Fruit fly (Drosophila melanogaster) whole organism, embryonic: ENCODE results near the gene CG33124.

Source experiments
- Blimp-1 ChIP-seq: fragments of 200-800 bp; sonication (Bioruptor generic); optimal IDR thresholded peaks from 3 replicates; lab custom pipeline; 2018; ENCODE audit warnings: missing biosample characterization, missing genetic modification characterization, mild to moderate bottlenecking, moderate library complexity, missing genetic modification reagents
- CG1024 ChIP-seq: fragments of 200-800 bp; sonication (Bioruptor generic); IDR thresholded peaks from 2 replicates; pipeline ENCODE4 v1.3.6; 2022; ENCODE audit warnings: missing biosample characterization, missing genetic modification characterization
- CG10274 ChIP-seq: fragments of 200-800 bp; sonication (Bioruptor generic); optimal IDR thresholded peaks from 3 replicates; lab custom pipeline; 2017; ENCODE audit warnings: missing biosample characterization, mild to moderate bottlenecking, missing genetic modification characterization
- CG10431 ChIP-seq: fragments of 200-800 bp; sonication (Bioruptor generic); optimal IDR thresholded peaks from 3 replicates; lab custom pipeline; 2018; ENCODE audit warnings: missing biosample characterization, mild to moderate bottlenecking, missing genetic modification characterization
- CG11247 ChIP-seq: fragments of 200-800 bp; sonication (Bioruptor generic); IDR thresholded peaks from 2 replicates; pipeline ENCODE4 v1.3.6; 2022; ENCODE audit warnings: missing biosample characterization, missing genetic modification characterization
- CG11398 ChIP-seq: fragments of 200-800 bp; sonication (Bioruptor generic); optimal IDR thresholded peaks from 2 replicates; lab custom pipeline; 2016; ENCODE audit warnings: missing biosample characterization, missing genetic modification characterization
- CG12659 ChIP-seq: fragments of 200-800 bp; sonication (Bioruptor generic); optimal IDR thresholded peaks from 3 replicates; lab custom pipeline; 2017; ENCODE audit warnings: mild to moderate bottlenecking, missing biosample characterization, missing genetic modification reagents, missing genetic modification characterization
- CG13775 ChIP-seq: fragments of 200-800 bp; sonication (Bioruptor generic); optimal IDR thresholded peaks from 3 replicates; lab custom pipeline; 2017; ENCODE audit warnings: missing biosample characterization, mild to moderate bottlenecking, missing genetic modification characterization
- CG14667 ChIP-seq: fragments of 200-800 bp; sonication (Bioruptor generic); IDR thresholded peaks from 2 replicates; pipeline ENCODE4 v1.3.6; 2022; ENCODE audit warnings: missing biosample characterization, missing genetic modification characterization
- CG16815 ChIP-seq: fragments of 200-800 bp; sonication (Bioruptor generic); optimal IDR thresholded peaks from 3 replicates; lab custom pipeline; 2017; ENCODE audit warnings: missing biosample characterization, mild to moderate bottlenecking, missing genetic modification characterization
- CG17186 ChIP-seq: fragments of 200-800 bp; sonication (Bioruptor generic); optimal IDR thresholded peaks from 3 replicates; lab custom pipeline; 2017; ENCODE audit warnings: missing biosample characterization, missing genetic modification reagents, missing genetic modification characterization
- CG2712 ChIP-seq: fragments of 200-800 bp; optimal IDR thresholded peaks from 3 replicates; lab custom pipeline; 2019; ENCODE audit warnings: missing biosample characterization, mild to moderate bottlenecking, missing genetic modification characterization, moderate library complexity
- CG4617 ChIP-seq: fragments of 200-800 bp; sonication (Bioruptor generic); optimal IDR thresholded peaks from 3 replicates; lab custom pipeline; 2016; ENCODE audit warnings: missing biosample characterization, missing genetic modification characterization, borderline replicate concordance
- CG9609 ChIP-seq: fragments of 200-800 bp; sonication (Bioruptor generic); optimal IDR thresholded peaks from 3 replicates; lab custom pipeline; 2016; ENCODE audit warnings: missing biosample characterization, missing genetic modification characterization
- CG9727 ChIP-seq: fragments of 200-800 bp; sonication (Bioruptor generic); optimal IDR thresholded peaks from 3 replicates; lab custom pipeline; 2017; ENCODE audit warnings: missing biosample characterization, mild to moderate bottlenecking, missing genetic modification characterization
- CHES-1-like ChIP-seq: fragments of 200-800 bp; sonication (Bioruptor generic); optimal IDR thresholded peaks from 2 replicates; lab custom pipeline; 2016; ENCODE audit warnings: missing biosample characterization, missing genetic modification characterization
- Chrac-16 ChIP-seq: fragments of 200-800 bp; sonication (Bioruptor generic); optimal IDR thresholded peaks from 3 replicates; lab custom pipeline; 2016; ENCODE audit warnings: missing biosample characterization, missing genetic modification characterization
- CoRest ChIP-seq: fragments of 200-800 bp; sonication (Bioruptor generic); optimal IDR thresholded peaks from 3 replicates; lab custom pipeline; 2018; ENCODE audit warnings: missing biosample characterization, mild to moderate bottlenecking, missing genetic modification characterization, moderate library complexity
- Doc2 ChIP-seq: fragments of 200-800 bp; sonication (Bioruptor generic); IDR thresholded peaks from 2 replicates; pipeline ENCODE4 v1.3.6; 2022; ENCODE audit warnings: missing biosample characterization, missing genetic modification characterization
- Fer2 ChIP-seq: fragments of 200-800 bp; sonication (Bioruptor generic); optimal IDR thresholded peaks from 2 replicates; lab custom pipeline; 2018; ENCODE audit warnings: missing biosample characterization, mild to moderate bottlenecking, missing genetic modification characterization, moderate library complexity
- H2.0 ChIP-seq: fragments of 200-800 bp; sonication (Bioruptor generic); IDR thresholded peaks from 2 replicates; pipeline ENCODE4 v1.3.6; 2022; ENCODE audit warnings: missing biosample characterization, missing genetic modification characterization
- HLH54F ChIP-seq: fragments of 200-800 bp; sonication (Bioruptor generic); optimal IDR thresholded peaks from 3 replicates; lab custom pipeline; 2016; ENCODE audit warnings: missing biosample characterization, missing genetic modification characterization
- Hand ChIP-seq: fragments of 200-800 bp; sonication (Bioruptor generic); optimal IDR thresholded peaks from 2 replicates; lab custom pipeline; 2017; ENCODE audit warnings: mild to moderate bottlenecking, missing biosample characterization, missing genetic modification reagents, missing genetic modification characterization
- Hmr ChIP-seq: fragments of 200-800 bp; sonication (Bioruptor generic); optimal IDR thresholded peaks from 3 replicates; lab custom pipeline; 2017; ENCODE audit warnings: mild to moderate bottlenecking, missing biosample characterization, missing genetic modification reagents, missing genetic modification characterization
- Kr ChIP-seq: fragments of 200-800 bp; sonication (Bioruptor generic); optimal IDR thresholded peaks from 2 replicates; lab custom pipeline; 2017; ENCODE audit warnings: missing biosample characterization, mild to moderate bottlenecking, missing genetic modification characterization
- MBD-R2 ChIP-seq: fragments of 200-800 bp; sonication (Bioruptor generic); IDR thresholded peaks from 2 replicates; pipeline ENCODE4 v1.3.6; 2022; ENCODE audit warnings: missing biosample characterization, missing genetic modification characterization
- Myb ChIP-seq: fragments of 200-800 bp; sonication (Bioruptor generic); optimal IDR thresholded peaks from 2 replicates; lab custom pipeline; 2016; ENCODE audit warnings: missing biosample characterization, missing genetic modification characterization
- Oaz ChIP-seq: fragments of 200-800 bp; sonication (Bioruptor generic); IDR thresholded peaks from 2 replicates; pipeline ENCODE4 v1.3.6; 2022; ENCODE audit warnings: missing biosample characterization, missing genetic modification characterization
- Oli ChIP-seq: fragments of 200-800 bp; sonication (Bioruptor generic); optimal IDR thresholded peaks from 2 replicates; lab custom pipeline; 2018; ENCODE audit warnings: missing biosample characterization, mild to moderate bottlenecking, missing genetic modification characterization, moderate library complexity
- Poxn ChIP-seq: fragments of 200-800 bp; sonication (Bioruptor generic); IDR thresholded peaks from 2 replicates; pipeline ENCODE4 v1.3.6; 2022; ENCODE audit warnings: missing biosample characterization, missing genetic modification characterization
- crc ChIP-seq: fragments of 200-800 bp; sonication (Bioruptor generic); optimal IDR thresholded peaks from 2 replicates; lab custom pipeline; 2016; ENCODE audit warnings: missing biosample characterization, missing genetic modification characterization
- croc ChIP-seq: fragments of 200-800 bp; sonication (Bioruptor generic); conservative IDR thresholded peaks from 3 replicates; pipeline ENCODE4 v1.3.6; 2022; ENCODE audit warnings: missing biosample characterization, missing genetic modification characterization
- crol ChIP-seq: fragments of 200-800 bp; sonication (Bioruptor generic); IDR thresholded peaks from 2 replicates; pipeline ENCODE4 v1.3.6; 2022; ENCODE audit warnings: missing biosample characterization, missing genetic modification characterization
- en ChIP-seq: fragments of 200-800 bp; sonication (Bioruptor generic); optimal IDR thresholded peaks from 2 replicates; lab custom pipeline; 2016; ENCODE audit warnings: missing biosample characterization, missing genetic modification characterization
- gt ChIP-seq: fragments of 200-800 bp; sonication (Bioruptor generic); IDR thresholded peaks from 2 replicates; pipeline ENCODE4 v1.3.6; 2022; ENCODE audit warnings: missing biosample characterization, missing genetic modification characterization
- insv ChIP-seq, 2 experiments: fragments of 200-800 bp; sonication (Bioruptor generic); optimal IDR thresholded peaks; 3 replicates each; lab custom pipeline; 2016 to 2018; ENCODE audit warnings: missing biosample characterization in 2 of 2, missing genetic modification characterization in 2 of 2
- inv ChIP-seq: fragments of 200-800 bp; sonication (Bioruptor generic); IDR thresholded peaks from 2 replicates; pipeline ENCODE4 v1.3.6; 2022; ENCODE audit warnings: missing biosample characterization, missing genetic modification characterization; ENCODE audit not compliant: partially characterized antibody
- ken ChIP-seq: fragments of 200-800 bp; sonication (Bioruptor generic); IDR thresholded peaks from 3 replicates; pipeline ENCODE4 v1.3.6; 2022; ENCODE audit warnings: missing biosample characterization, missing genetic modification characterization
- nmo ChIP-seq: fragments of 200-800 bp; sonication (Bioruptor generic); optimal IDR thresholded peaks from 2 replicates; lab custom pipeline; 2018; ENCODE audit warnings: missing biosample characterization, mild to moderate bottlenecking, missing genetic modification characterization, moderate library complexity
- odd ChIP-seq: fragments of 200-800 bp; sonication (Bioruptor generic); optimal IDR thresholded peaks from 2 replicates; lab custom pipeline; 2017; ENCODE audit warnings: missing biosample characterization, mild to moderate bottlenecking, missing genetic modification characterization
- pan ChIP-seq, 4 experiments: fragments of >200 bp in 3 of 4; fragments of 200-800 bp in 1 of 4; sonication (Bioruptor generic) in 1 of 4; optimal IDR thresholded peaks in 3 of 4; IDR thresholded peaks in 1 of 4; 2 replicates each; pipeline versions ENCODE4 v1.3.6 to Lab custom; 2017 to 2022; ENCODE audit warnings: missing biosample characterization in 2 of 4, missing genetic modification characterization in 2 of 4, mixed read lengths in 1 of 4
- pb ChIP-seq: fragments of 200-800 bp; sonication (Bioruptor generic); optimal IDR thresholded peaks from 3 replicates; lab custom pipeline; 2016; ENCODE audit warnings: missing biosample characterization, missing genetic modification characterization
- pros ChIP-seq: fragments of 200-800 bp; sonication (Bioruptor generic); optimal IDR thresholded peaks from 3 replicates; lab custom pipeline; 2019; ENCODE audit warnings: missing biosample characterization, mild to moderate bottlenecking, missing genetic modification characterization, moderate library complexity
- ro ChIP-seq: fragments of 200-800 bp; sonication (Bioruptor generic); IDR thresholded peaks from 2 replicates; pipeline ENCODE4 v1.3.6; 2022; ENCODE audit warnings: missing biosample characterization, missing genetic modification characterization
- sens-2 ChIP-seq: fragments of 200-800 bp; sonication (Bioruptor generic); IDR thresholded peaks from 2 replicates; pipeline ENCODE4 v1.3.6; 2022; ENCODE audit warnings: missing biosample characterization, missing genetic modification characterization
- slou ChIP-seq: fragments of 200-800 bp; sonication (Bioruptor generic); optimal IDR thresholded peaks from 3 replicates; lab custom pipeline; 2016; ENCODE audit warnings: missing biosample characterization, missing genetic modification characterization
- ssp ChIP-seq: fragments of 200-800 bp; sonication (Bioruptor generic); IDR thresholded peaks from 2 replicates; pipeline ENCODE4 v1.3.6; 2022; ENCODE audit warnings: missing biosample characterization, missing genetic modification characterization
- twi ChIP-seq: fragments of 200-800 bp; optimal IDR thresholded peaks from 2 replicates; lab custom pipeline; 2019; ENCODE audit warnings: missing biosample characterization, mild to moderate bottlenecking, missing genetic modification characterization, moderate library complexity
- zen ChIP-seq: fragments of 200-800 bp; sonication (Bioruptor generic); optimal IDR thresholded peaks from 3 replicates; lab custom pipeline; 2018; ENCODE audit warnings: missing biosample characterization, mild to moderate bottlenecking, missing genetic modification characterization, moderate library complexity
- zen2 ChIP-seq: fragments of 200-800 bp; sonication (Bioruptor generic); IDR thresholded peaks from 3 replicates; pipeline ENCODE4 v1.3.6; 2022; ENCODE audit warnings: missing biosample characterization, missing genetic modification characterization; ENCODE audit not compliant: partially characterized antibody

CG33124 gene

dm6 chr2L:2180120-2180539, 28.8 kb downstream of the CG33124 start (continued):
- TF ChIP-seq Doc2 (GFP tag; lab: Robert Waterston, UW) (0 out of 2 replicates have a peak, but pooled peaks have one; percentile 17), CG14667 (GFP tag; lab: Robert Waterston, UW) (peak; percentile 86), pros (no peak), CoRest (tag; lab: Kevin White, UChicago) (peak; percentile 86), insv (GFP tag; optimal IDR thresholded peaks at IDR 0.05; lab: Kevin White, UChicago) (no peak), CG12659 (peak; percentile 72), Oli (tag; lab: Kevin White, UChicago) (peak; percentile 93), CG9727 (GFP tag; lab: Kevin White, UChicago) (peak; percentile 89), zen2 (no peak), CG17186 (GFP tag; lab: Kevin White, UChicago) (peak; percentile 74), twi (tag; lab: Kevin White, UChicago) (peak; percentile 68), Hand (peak; percentile 67), odd (GFP tag; lab: Kevin White, UChicago) (peak; percentile 77), pb (GFP tag; lab: Kevin White, UChicago) (peak; percentile 64), ro (GFP tag; lab: Robert Waterston, UW) (peak; percentile 62; the same call in 1 of the 2 replicates), Kr (GFP tag; lab: Kevin White, UChicago) (no peak), slou (GFP tag; lab: Kevin White, UChicago) (peak; percentile 51), nmo (GFP tag; lab: Kevin White, UChicago) (peak; percentile 94), crc (GFP tag; lab: Kevin White, UChicago) (peak; percentile 40), CG9609 (GFP tag; lab: Kevin White, UChicago) (peak; percentile 78), ssp (peak; percentile 76), pan (optimal IDR thresholded peaks at IDR 0.05; lab: Kevin White, UChicago) (no peak), pan (GFP tag; optimal IDR thresholded peaks at IDR 0.05 in 1 of 2, IDR thresholded peaks at IDR 0.05 in 1 of 2) (peak in 1 of 2 experiments; percentile 91), HLH54F (GFP tag; lab: Kevin White, UChicago) (peak; percentile 52), Oaz (GFP tag; lab: Robert Waterston, UW) (peak; percentile 68), Fer2 (peak; percentile 57), CG4617 (GFP tag; lab: Kevin White, UChicago) (peak; percentile 46), MBD-R2 (peak; percentile 59; the same call in 1 of the 2 replicates), crol (GFP tag; lab: Robert Waterston, UW) (peak; percentile 68), CG11247 (GFP tag; lab: Robert Waterston, UW) (peak; percentile 67), gt (GFP tag; lab: Robert Waterston, UW) (peak; percentile 67), croc (GFP tag; lab: Robert Waterston, UW) (peak; percentile 88), Hmr (GFP tag; lab: Kevin White, UChicago) (peak; percentile 82), en (peak; percentile 66), CG16815 (GFP tag; lab: Kevin White, UChicago) (peak; percentile 78), Blimp-1 (GFP tag; lab: Kevin White, UChicago) (peak; percentile 94), CG13775 (GFP tag; lab: Kevin White, UChicago) (peak; percentile 77), CG10274 (GFP tag; lab: Kevin White, UChicago) (peak; percentile 61), Myb (peak; percentile 15), H2.0 (GFP tag; lab: Robert Waterston, UW) (peak; percentile 87), CG2712 (tag; lab: Kevin White, UChicago) (peak; percentile 96), ken (GFP tag; lab: Robert Waterston, UW) (peak; percentile 91), zen (peak; percentile 93), Poxn (GFP tag; lab: Robert Waterston, UW) (0 out of 2 replicates have a peak, but pooled peaks have one; percentile 7), CHES-1-like (GFP tag; lab: Kevin White, UChicago) (peak; percentile 54), CG10431 (GFP tag; lab: Kevin White, UChicago) (peak; percentile 69), CG1024 (peak; percentile 82), CG11398 (GFP tag; lab: Kevin White, UChicago) (peak; percentile 72), Chrac-16 (GFP tag; lab: Kevin White, UChicago) (peak; percentile 83), inv (no peak), sens-2 (GFP tag; lab: Robert Waterston, UW) (peak; percentile 85; the same call in 1 of the 2 replicates)
